Worm (Caenorhabditis elegans) whole organism, midembryonic: ENCODE results near the gene nduv-2.

Experiments
- T22C8.4 ChIP-seq: fragments of 200-800 bp; sonication (Bioruptor generic); IDR thresholded peaks from 2 replicates; pipeline ENCODE4 v1.3.6; 2022; ENCODE audit warnings: missing genetic modification characterization, missing compliant biosample characterization
- cog-1 ChIP-seq: sonication (generic microtip); optimal IDR thresholded peaks from 2 replicates; lab custom pipeline; 2016; ENCODE audit warnings: missing genetic modification characterization, missing compliant biosample characterization
- flt-1 ChIP-seq: fragments of 200-800 bp; sonication (Bioruptor generic); IDR thresholded peaks from 2 replicates; pipeline ENCODE4 v1.3.6; 2022; ENCODE audit warnings: missing genetic modification characterization, missing compliant biosample characterization
- klf-2 ChIP-seq: fragments of 200-800 bp; sonication (Bioruptor generic); conservative IDR thresholded peaks from 2 replicates; pipeline ENCODE4 v1.3.6; 2022; ENCODE audit warnings: missing genetic modification reagents, missing genetic modification characterization, missing compliant biosample characterization
- med-1 ChIP-seq: sonication (generic microtip); optimal IDR thresholded peaks from 2 replicates; lab custom pipeline; 2017; ENCODE audit warnings: missing genetic modification characterization, mild to moderate bottlenecking, missing compliant biosample characterization, antibody characterized with exemption, missing genetic modification reagents; ENCODE audit not compliant: insufficient read depth
- ref-1 ChIP-seq: fragments of 200-800 bp; sonication (Bioruptor generic); conservative IDR thresholded peaks from 2 replicates; pipeline ENCODE4 v1.3.6; 2022; ENCODE audit warnings: missing genetic modification reagents, missing genetic modification characterization, missing compliant biosample characterization
- tab-1 ChIP-seq: fragments of 200-800 bp; sonication (Bioruptor generic); IDR thresholded peaks from 2 replicates; pipeline ENCODE4 v1.3.6; 2022; ENCODE audit warnings: missing genetic modification characterization, missing compliant biosample characterization
- ztf-23 ChIP-seq: fragments of 200-800 bp; sonication (Bioruptor generic); IDR thresholded peaks from 2 replicates; pipeline ENCODE4 v1.3.6; 2022; ENCODE audit warnings: missing genetic modification reagents, missing genetic modification characterization, missing compliant biosample characterization
- ztf-29 ChIP-seq: fragments of 200-800 bp; sonication (Bioruptor generic); IDR thresholded peaks from 2 replicates; pipeline ENCODE4 v1.3.6; 2022; ENCODE audit warnings: missing genetic modification reagents, missing genetic modification characterization, missing compliant biosample characterization

Gene nduv-2

ce11 chrV:13578637-13579036 is 46.7 kb downstream of the nduv-2 start, which contains the start of gene C50B8.6:
C50B8.6 (plus strand) TSS chrV:13578972.
- TF ChIP-seq klf-2 (no peak), T22C8.4 (no peak), cog-1 (tag; lab: Kevin White, UChicago) (no peak), ref-1 (GFP tag; lab: Robert Waterston, UW) (no peak), ztf-23 (GFP tag; lab: Robert Waterston, UW) (no peak), med-1 (GFP tag; lab: Kevin White, UChicago) (no peak), tab-1 (GFP tag; lab: Robert Waterston, UW) (no peak), flt-1 (no peak), ztf-29 (no peak)

- TF ChIP-seq ref-1 (GFP tag; lab: Robert Waterston, UW) = no peak
Observed at ce11 chrV:13577463-13577862, 47.9 kb downstream of the nduv-2 start.

- TF ChIP-seq flt-1 (no peak), tab-1 (GFP tag; lab: Robert Waterston, UW) (no peak), med-1 (GFP tag; lab: Kevin White, UChicago) (no peak), ztf-29 (no peak), ref-1 (GFP tag; lab: Robert Waterston, UW) (no peak), cog-1 (tag; lab: Kevin White, UChicago) (no peak), T22C8.4 (no peak), ztf-23 (GFP tag; lab: Robert Waterston, UW) (no peak), klf-2 (no peak)
Observed at ce11 chrV:13576828-13577227, 48.5 kb downstream of the nduv-2 start.

- TF ChIP-seq klf-2 (no peak), cog-1 (tag; lab: Kevin White, UChicago) (no peak), ztf-23 (GFP tag; lab: Robert Waterston, UW) (peak; percentile 43; the same call in 1 of the 2 replicates)
Observed at ce11 chrV:13575866-13576265, 49.5 kb downstream of the nduv-2 start.
